Fruit fly (Drosophila melanogaster) Kc167 (cell line): ENCODE measurements around the gene cv-c.

Experiments
- Myc ChIP-seq: fragments of >200 bp; optimal IDR thresholded peaks from 2 replicates; lab custom pipeline; 2017; ENCODE audit warnings: missing external identifiers
- Sin3A ChIP-seq: fragments of >200 bp; optimal IDR thresholded peaks from 2 replicates; lab custom pipeline; 2018; ENCODE audit warnings: missing external identifiers
- h ChIP-seq: fragments of >200 bp; optimal IDR thresholded peaks from 3 replicates; lab custom pipeline; 2018; ENCODE audit warnings: missing external identifiers
- insv ChIP-seq: fragments of >200 bp; optimal IDR thresholded peaks from 3 replicates; lab custom pipeline; 2018; ENCODE audit warnings: missing external identifiers
- psq ChIP-seq: fragments of >200 bp; optimal IDR thresholded peaks from 2 replicates; lab custom pipeline; 2017; ENCODE audit warnings: missing external identifiers
- ttk ChIP-seq: sonication (Bioruptor generic); optimal IDR thresholded peaks from 2 replicates; lab custom pipeline; 2017; ENCODE audit warnings: missing external identifiers

DNA sequence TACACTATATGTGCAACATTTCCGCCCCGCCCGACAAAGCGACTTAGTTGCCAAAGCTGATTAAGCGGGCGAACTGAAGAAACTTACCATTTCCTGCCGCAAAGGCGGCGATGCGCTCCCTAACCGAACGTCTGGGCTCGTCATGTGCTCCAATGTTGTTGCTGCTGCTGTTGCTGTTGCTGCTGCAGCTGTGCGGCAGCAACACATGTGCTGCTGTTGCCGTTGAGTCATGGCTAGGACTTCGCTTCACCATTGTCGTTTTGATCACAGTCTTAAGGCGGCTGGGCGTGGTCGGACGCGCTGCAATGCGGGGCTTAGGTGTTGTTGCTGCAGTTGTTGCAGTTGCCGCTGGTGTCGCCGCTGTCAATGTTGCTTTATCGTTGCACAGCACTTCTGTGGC lies 49.6 kb downstream of the cv-c start:
- TF ChIP-seq psq (lab: Kevin White, UChicago) (no peak), Myc (lab: Kevin White, UChicago) (no peak), ttk (no peak), Sin3A (lab: Kevin White, UChicago) (no peak), insv (lab: Kevin White, UChicago) (no peak), h (no peak)
